Fruit fly (Drosophila melanogaster): ENCODE data around the gene Urm1.

DNA sequence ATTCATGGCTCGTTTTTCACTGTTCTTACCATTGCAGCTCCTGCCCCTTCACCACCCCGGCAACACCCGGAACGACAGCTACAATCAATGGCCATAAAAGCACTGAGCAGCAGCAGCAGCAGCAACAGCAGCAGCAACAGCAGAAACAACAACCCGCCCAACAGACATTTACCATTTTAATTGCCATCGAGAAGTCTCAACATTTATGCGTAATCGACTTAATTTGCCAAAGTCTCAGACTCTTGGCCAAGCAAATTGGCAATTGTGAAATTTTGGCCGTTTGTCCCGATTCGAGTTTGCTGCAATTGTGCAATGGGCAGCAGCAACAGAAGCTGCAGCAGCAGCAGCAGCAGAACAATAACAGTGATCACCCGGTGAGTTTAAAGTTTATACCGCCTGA is 15.7 kb downstream of the Urm1 start:
- TF ChIP-seq CG33017 (tag; optimal IDR thresholded peaks at IDR 0.05) (no peak), ovo (GFP tag; optimal IDR thresholded peaks at IDR 0.05) (no peak), tj (GFP tag; optimal IDR thresholded peaks at IDR 0.05) (no peak)

Measured in whole organism, adult.